Fruit fly (Drosophila melanogaster) whole organism, wandering third instar larva: ENCODE measurements around the gene Drsl1.
A peak's percentile ranks its signal among the peaks of the same experiment; 100 is the strongest.

Experiments
- Abd-B ChIP-seq: fragments of >200 bp; optimal IDR thresholded peaks from 2 replicates; lab custom pipeline; 2017; ENCODE audit warnings: missing biosample characterization, missing genetic modification characterization
- CG32264 ChIP-seq: fragments of 200-800 bp; sonication (Bioruptor generic); optimal IDR thresholded peaks from 2 replicates; lab custom pipeline; 2016; ENCODE audit warnings: missing biosample characterization, missing genetic modification characterization
- CG9705 ChIP-seq: fragments of 200-800 bp; sonication (Bioruptor generic); optimal IDR thresholded peaks from 2 replicates; lab custom pipeline; 2018; ENCODE audit warnings: missing biosample characterization, mild to moderate bottlenecking, missing genetic modification characterization
- CrebA ChIP-seq: fragments of 200-800 bp; sonication (Bioruptor generic); optimal IDR thresholded peaks from 2 replicates; lab custom pipeline; 2016; ENCODE audit warnings: missing biosample characterization, mild to moderate bottlenecking, missing genetic modification characterization, borderline replicate concordance
- Dfd ChIP-seq: fragments of >200 bp; optimal IDR thresholded peaks from 2 replicates; lab custom pipeline; 2017; ENCODE audit warnings: missing biosample characterization, missing genetic modification characterization
- Dif ChIP-seq: fragments of 200-275, 200-300 bp; sonication (Bioruptor generic); optimal IDR thresholded peaks from 2 replicates; lab custom pipeline; 2018; ENCODE audit warnings: missing biosample characterization, missing genetic modification characterization; ENCODE audit not compliant: partially characterized antibody
- GATAd ChIP-seq: sonication (Bioruptor generic); optimal IDR thresholded peaks from 2 replicates; lab custom pipeline; 2016; ENCODE audit warnings: missing biosample characterization, missing genetic modification characterization
- HLH106 ChIP-seq: fragments of 200-800 bp; optimal IDR thresholded peaks from 3 replicates; lab custom pipeline; 2019; ENCODE audit warnings: missing biosample characterization, mild to moderate bottlenecking, missing genetic modification characterization, moderate library complexity
- Hnf4 ChIP-seq: fragments of 200-800 bp; sonication (Bioruptor generic); optimal IDR thresholded peaks from 2 replicates; lab custom pipeline; 2016; ENCODE audit warnings: missing biosample characterization, mild to moderate bottlenecking, missing genetic modification characterization
- Hr78 ChIP-seq: fragments of >200 bp; optimal IDR thresholded peaks from 2 replicates; lab custom pipeline; 2017; ENCODE audit warnings: missing biosample characterization, missing genetic modification characterization
- Hr83 ChIP-seq: fragments of 200-300 bp; sonication (Bioruptor generic); optimal IDR thresholded peaks from 2 replicates; lab custom pipeline; 2016; ENCODE audit warnings: missing biosample characterization, mild to moderate bottlenecking, missing genetic modification characterization, moderate library complexity; ENCODE audit not compliant: poor library complexity, severe bottlenecking
- Jra ChIP-seq: sonication (Bioruptor generic); optimal IDR thresholded peaks from 2 replicates; lab custom pipeline; 2016; ENCODE audit warnings: missing biosample characterization, missing genetic modification characterization
- Mio ChIP-seq: sonication (Bioruptor generic); optimal IDR thresholded peaks from 2 replicates; lab custom pipeline; 2016; ENCODE audit warnings: missing biosample characterization, missing genetic modification characterization
- Myc ChIP-seq: fragments of >200 bp; optimal IDR thresholded peaks from 2 replicates; lab custom pipeline; 2017
- N ChIP-seq: fragments of >200 bp; optimal IDR thresholded peaks from 2 replicates; lab custom pipeline; 2018; ENCODE audit warnings: missing biosample characterization, missing external identifiers, missing genetic modification characterization
- OdsH ChIP-seq: fragments of 200-800 bp; sonication (Bioruptor generic); optimal IDR thresholded peaks from 2 replicates; lab custom pipeline; 2016; ENCODE audit warnings: missing biosample characterization, mild to moderate bottlenecking, missing genetic modification characterization
- Rel ChIP-seq, 2 experiments: fragments of 200-800 bp; sonication (Bioruptor generic) in 1 of 2; optimal IDR thresholded peaks; 2 replicates in 1 of 2; 3 replicates in 1 of 2; lab custom pipeline; 2016 to 2019; ENCODE audit warnings: mild to moderate bottlenecking in 2 of 2, missing biosample characterization in 2 of 2, missing genetic modification characterization in 2 of 2, moderate library complexity in 1 of 2
- Sp1 ChIP-seq: fragments of 200-800 bp; sonication (Bioruptor generic); optimal IDR thresholded peaks from 3 replicates; lab custom pipeline; 2019; ENCODE audit warnings: missing biosample characterization, mild to moderate bottlenecking, missing genetic modification characterization, moderate library complexity
- Vsx2 ChIP-seq: fragments of 200-300, 225-300 bp; sonication (Bioruptor generic); optimal IDR thresholded peaks from 2 replicates; lab custom pipeline; 2018; ENCODE audit warnings: missing biosample characterization, missing genetic modification characterization; ENCODE audit not compliant: partially characterized antibody
- br ChIP-seq: fragments of 200-800 bp; sonication (Bioruptor generic); optimal IDR thresholded peaks from 2 replicates; lab custom pipeline; 2016; ENCODE audit warnings: missing biosample characterization, missing genetic modification characterization
- brk ChIP-seq: fragments of 200-800 bp; sonication (Bioruptor generic); optimal IDR thresholded peaks from 2 replicates; lab custom pipeline; 2016; ENCODE audit warnings: missing biosample characterization, mild to moderate bottlenecking, missing genetic modification characterization
- dl ChIP-seq, 2 experiments: fragments of 175-275, 200-275 bp in 1 of 2; fragments of 200-275 bp in 1 of 2; sonication (Bioruptor generic); optimal IDR thresholded peaks; lab custom pipeline; 2018; ENCODE audit warnings: mild to moderate bottlenecking in 2 of 2, missing biosample characterization in 2 of 2, missing genetic modification characterization in 2 of 2, moderate library complexity in 2 of 2; ENCODE audit not compliant: partially characterized antibody in 2 of 2, insufficient read depth in 1 of 2
- dmrt93B ChIP-seq: fragments of 200-800 bp; sonication (Bioruptor generic); optimal IDR thresholded peaks from 2 replicates; lab custom pipeline; 2018; ENCODE audit warnings: missing biosample characterization, mild to moderate bottlenecking, missing genetic modification characterization
- dsf ChIP-seq: sonication (Bioruptor generic); optimal IDR thresholded peaks from 2 replicates; lab custom pipeline; 2016; ENCODE audit warnings: missing biosample characterization, missing genetic modification characterization, borderline replicate concordance
- ey ChIP-seq: fragments of 200-800 bp; sonication (Bioruptor generic); optimal IDR thresholded peaks from 2 replicates; lab custom pipeline; 2016; ENCODE audit warnings: missing biosample characterization, missing genetic modification characterization
- foxo ChIP-seq, 2 experiments: fragments of 200-800 bp; sonication (Bioruptor generic); optimal IDR thresholded peaks; 2 replicates in 1 of 2; 3 replicates in 1 of 2; lab custom pipeline; 2016 to 2017; ENCODE audit warnings: missing biosample characterization in 2 of 2, missing genetic modification characterization in 2 of 2
- fru ChIP-seq: fragments of 200-800 bp; sonication (Bioruptor generic); optimal IDR thresholded peaks from 3 replicates; lab custom pipeline; 2016; ENCODE audit warnings: missing biosample characterization, mild to moderate bottlenecking, missing genetic modification characterization
- h ChIP-seq: fragments of 200-800 bp; sonication (Bioruptor generic); optimal IDR thresholded peaks from 3 replicates; lab custom pipeline; 2016; ENCODE audit warnings: missing biosample characterization, mild to moderate bottlenecking, missing genetic modification characterization
- jim ChIP-seq: fragments of 175-275, 200-325 bp; sonication (Bioruptor generic); optimal IDR thresholded peaks from 2 replicates; lab custom pipeline; 2016; ENCODE audit warnings: missing biosample characterization, mild to moderate bottlenecking, missing genetic modification characterization
- lola ChIP-seq: fragments of >200 bp; optimal IDR thresholded peaks from 2 replicates; lab custom pipeline; 2017; ENCODE audit warnings: missing biosample characterization, missing genetic modification characterization
- pan ChIP-seq: fragments of >200 bp; optimal IDR thresholded peaks from 2 replicates; lab custom pipeline; 2017
- psq ChIP-seq: fragments of 200-800 bp; sonication (Bioruptor generic); optimal IDR thresholded peaks from 3 replicates; lab custom pipeline; 2017; ENCODE audit warnings: missing biosample characterization, mild to moderate bottlenecking, missing genetic modification characterization, moderate library complexity
- rgr ChIP-seq: fragments of 200-800 bp; sonication (Bioruptor generic); optimal IDR thresholded peaks from 3 replicates; lab custom pipeline; 2016; ENCODE audit warnings: missing biosample characterization, mild to moderate bottlenecking, missing genetic modification characterization
- sage ChIP-seq: fragments of 200-800 bp; sonication (Bioruptor generic); optimal IDR thresholded peaks from 2 replicates; lab custom pipeline; 2016; ENCODE audit warnings: missing biosample characterization, mild to moderate bottlenecking, missing genetic modification characterization
- sv ChIP-seq: fragments of 200-800 bp; sonication (Bioruptor generic); optimal IDR thresholded peaks from 3 replicates; lab custom pipeline; 2016; ENCODE audit warnings: missing biosample characterization, missing genetic modification characterization
- tai ChIP-seq: sonication (Bioruptor generic); optimal IDR thresholded peaks from 2 replicates; lab custom pipeline; 2016; ENCODE audit warnings: missing biosample characterization, missing genetic modification characterization
- usp ChIP-seq: fragments of >200 bp; optimal IDR thresholded peaks from 2 replicates; lab custom pipeline; 2017; ENCODE audit warnings: missing biosample characterization, missing genetic modification characterization
- woc ChIP-seq: sonication (Bioruptor generic); optimal IDR thresholded peaks from 2 replicates; lab custom pipeline; 2016; ENCODE audit warnings: missing biosample characterization, mild to moderate bottlenecking, missing genetic modification characterization

Drsl1 gene

DNA sequence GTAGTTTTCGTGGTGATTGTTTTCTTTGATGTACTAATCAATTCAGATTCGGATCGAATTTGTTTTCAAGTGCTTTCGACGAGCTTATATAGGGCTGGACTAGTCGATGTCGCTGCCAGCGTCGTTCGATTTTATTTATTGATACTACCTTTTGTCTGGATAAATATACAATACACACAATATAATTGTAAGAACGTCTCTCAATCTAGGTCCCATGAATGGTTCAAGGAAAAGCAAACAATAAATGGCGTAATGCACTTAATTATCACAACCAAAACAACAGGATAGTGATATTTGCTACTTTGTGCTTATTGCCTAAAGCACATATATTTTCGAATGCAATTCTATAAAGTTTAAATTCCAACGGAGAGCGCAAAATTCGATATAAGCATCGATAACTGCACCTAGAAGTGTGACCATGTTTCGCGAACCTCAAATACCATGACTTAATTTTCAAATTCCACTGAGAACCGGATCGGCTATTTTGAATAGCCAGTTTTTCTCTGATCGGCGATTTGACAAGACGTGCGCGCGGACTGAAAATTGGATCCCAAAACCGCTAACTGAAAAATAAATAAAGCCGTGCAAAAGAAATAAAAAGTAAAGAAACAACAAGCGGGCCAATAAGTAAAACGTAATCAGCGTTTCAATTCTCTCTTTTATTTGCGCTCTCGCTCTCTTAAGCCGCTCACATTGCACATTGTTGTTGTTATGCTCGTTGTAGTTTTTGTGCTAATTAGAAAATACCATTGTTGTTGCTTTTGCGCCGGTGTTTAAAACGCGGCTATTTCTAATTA, 978 bp upstream of the Drsl1 start, which contains the start of the genes Drsl6 and kst:
TSS of gene Drsl6 (minus strand) at position 51 of the 797 bp plus-strand sequence.
TSS of gene kst (plus strand) at position 493 of the 797 bp plus-strand sequence.
- no peak for TF ChIP-seq Abd-B
- no peak for TF ChIP-seq CrebA
- peak; percentile 80 for TF ChIP-seq jim (GFP tag; lab: Kevin White, UChicago)
- TF ChIP-seq Hnf4, result peak; percentile 16
- no peak for TF ChIP-seq Myc (lab: Kevin White, UChicago)
- TF ChIP-seq Jra (GFP tag; lab: Kevin White, UChicago), result no peak
- TF ChIP-seq ey (GFP tag; lab: Kevin White, UChicago), result no peak
- peak; percentile 19 for TF ChIP-seq sv (GFP tag; lab: Kevin White, UChicago)
- TF ChIP-seq Mio (GFP tag; lab: Kevin White, UChicago), result no peak
- TF ChIP-seq OdsH (GFP tag; lab: Kevin White, UChicago), result no peak
- TF ChIP-seq fru, result no peak
- peak; percentile 23 for TF ChIP-seq HLH106 (tag; lab: Kevin White, UChicago)
- TF ChIP-seq Dif (GFP tag; lab: Kevin White, UChicago), result peak; percentile 59
- peak; percentile 13 for TF ChIP-seq h (GFP tag; lab: Kevin White, UChicago)
- TF ChIP-seq rgr (GFP tag; lab: Kevin White, UChicago), result peak; percentile 19
- TF ChIP-seq Rel (GFP tag; optimal IDR thresholded peaks at IDR 0.05; lab: Kevin White, UChicago), result no peak
- TF ChIP-seq Rel (tag; optimal IDR thresholded peaks at IDR 0.05; lab: Kevin White, UChicago), result peak; percentile 27
- no peak for TF ChIP-seq Dfd (GFP tag; lab: Kevin White, UChicago)
- TF ChIP-seq dsf (GFP tag; lab: Kevin White, UChicago), result no peak
- TF ChIP-seq usp (GFP tag; lab: Kevin White, UChicago), result no peak
- TF ChIP-seq dmrt93B, result no peak
- TF ChIP-seq brk, result no peak
- peak; percentile 47 for TF ChIP-seq Sp1 (GFP tag; lab: Kevin White, UChicago)
- TF ChIP-seq CG32264 (GFP tag; lab: Kevin White, UChicago), result no peak
- TF ChIP-seq br (GFP tag; lab: Kevin White, UChicago), result no peak
- TF ChIP-seq Hr83, result peak; percentile 67
- no peak for TF ChIP-seq N (GFP tag; lab: Kevin White, UChicago)
- no peak for TF ChIP-seq woc
- no peak for TF ChIP-seq GATAd
- no peak for TF ChIP-seq tai (GFP tag; lab: Kevin White, UChicago)
- TF ChIP-seq Hr78, result no peak
- no peak for TF ChIP-seq foxo (GFP tag; optimal IDR thresholded peaks at IDR 0.05; lab: Kevin White, UChicago)
- no peak for TF ChIP-seq sage (GFP tag; lab: Kevin White, UChicago)
- no peak for TF ChIP-seq CG9705
- TF ChIP-seq lola (GFP tag; lab: Kevin White, UChicago), result no peak
- TF ChIP-seq pan (lab: Kevin White, UChicago), result no peak
- peak; percentile 52 for TF ChIP-seq Vsx2 (GFP tag; lab: Kevin White, UChicago)
- no peak for TF ChIP-seq dl (GFP tag; optimal IDR thresholded peaks at IDR 0.05; lab: Kevin White, UChicago; ENCODE audit: insufficient read depth in 1 of 2, partially characterized antibody in 2 of 2)
- TF ChIP-seq psq (GFP tag; lab: Kevin White, UChicago), result no peak

DNA sequence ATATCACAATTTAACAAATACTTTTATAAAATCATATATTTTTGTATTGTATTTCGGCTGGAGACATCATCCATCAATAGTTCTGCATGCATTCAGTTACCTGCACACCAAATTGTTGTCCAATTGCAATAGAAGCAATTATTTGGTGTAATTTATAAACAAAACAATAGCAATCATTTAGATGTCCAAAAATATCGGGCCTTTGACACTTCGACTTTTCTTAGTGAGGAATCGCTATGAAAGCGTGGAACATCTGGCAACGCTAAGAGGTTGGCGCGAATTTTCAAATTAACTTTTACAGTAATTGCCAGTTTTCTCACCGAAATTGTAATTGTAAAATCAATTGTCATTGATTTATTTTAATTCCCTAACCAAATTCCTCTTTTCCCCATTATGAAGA, 804 bp downstream of the Drsl1 start, which contains the start of gene CG14969:
TSS of gene CG14969 (minus strand) at position 195 of the 400 bp plus-strand sequence.
- TF ChIP-seq foxo (GFP tag; optimal IDR thresholded peaks at IDR 0.05; lab: Kevin White, UChicago) (peak in 1 of 2 experiments; percentile 32), dl (GFP tag; optimal IDR thresholded peaks at IDR 0.05; lab: Kevin White, UChicago; ENCODE audit: insufficient read depth in 1 of 2, partially characterized antibody in 2 of 2) (peak; percentile 57 to 68), OdsH (GFP tag; lab: Kevin White, UChicago) (no peak), CrebA (no peak), Hr83 (peak; percentile 3), Vsx2 (GFP tag; lab: Kevin White, UChicago) (peak; percentile 99), Dif (GFP tag; lab: Kevin White, UChicago) (peak; percentile 96)
